Worm (Caenorhabditis elegans): ENCODE results near the gene C33D9.3.

C33D9.3 gene

DNA sequence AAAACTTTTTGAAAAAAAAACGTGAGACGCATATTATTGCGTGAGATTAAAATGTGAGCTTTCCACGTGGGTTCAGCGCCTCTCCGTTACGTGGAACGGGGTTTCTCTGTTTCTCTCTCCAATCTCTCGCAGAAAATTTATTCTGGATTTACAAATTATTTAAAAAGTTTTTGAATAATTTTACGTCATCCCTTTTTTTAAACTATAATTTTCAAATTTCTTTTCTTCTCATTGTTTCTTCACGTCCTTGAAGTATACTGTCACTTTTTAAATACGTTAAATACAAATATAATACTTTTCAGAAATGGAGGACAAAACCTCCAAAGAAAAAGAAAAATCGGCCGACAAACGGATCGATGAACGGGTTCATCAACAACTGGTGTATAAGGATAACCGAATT is 34.8 kb upstream of the C33D9.3 start, which contains the start of gene T28C6.7:
Gene T28C6.7, plus strand, starts transcription at position 301 of the 400 bp plus-strand sequence.
- TF ChIP-seq ceh-28 (tag; optimal IDR thresholded peaks at IDR 0.05), result no peak
- TF ChIP-seq ZK546.5 (tag; optimal IDR thresholded peaks at IDR 0.05), result no peak
- no peak for TF ChIP-seq unc-62 (GFP tag; optimal IDR thresholded peaks at IDR 0.05)
- no peak for TF ChIP-seq ama-1 (optimal IDR thresholded peaks at IDR 0.05)
- no peak for TF ChIP-seq snpc-4 (tag; optimal IDR thresholded peaks at IDR 0.05)
- no peak for TF ChIP-seq nhr-237 (tag; optimal IDR thresholded peaks at IDR 0.05)
- no peak for TF ChIP-seq pqm-1 (tag; optimal IDR thresholded peaks at IDR 0.05)
- no peak for TF ChIP-seq lin-15B (tag; optimal IDR thresholded peaks at IDR 0.05)
- no peak for TF ChIP-seq lin-39 (tag; optimal IDR thresholded peaks at IDR 0.05)
- no peak for TF ChIP-seq ceh-9 (tag; optimal IDR thresholded peaks at IDR 0.05)
- TF ChIP-seq ceh-82 (tag; optimal IDR thresholded peaks at IDR 0.05), result no peak
- TF ChIP-seq egl-27 (tag; optimal IDR thresholded peaks at IDR 0.05), result no peak
- TF ChIP-seq lsy-12 (tag; optimal IDR thresholded peaks at IDR 0.05), result no peak
- no peak for TF ChIP-seq skn-1 (tag; optimal IDR thresholded peaks at IDR 0.05)

- no peak for TF ChIP-seq ztf-11 (tag; optimal IDR thresholded peaks at IDR 0.05)
- no peak for TF ChIP-seq R02D3.7 (tag; optimal IDR thresholded peaks at IDR 0.05)
- no peak for TF ChIP-seq snpc-4 (tag; optimal IDR thresholded peaks at IDR 0.05)
- TF ChIP-seq elt-2 (tag; optimal IDR thresholded peaks at IDR 0.05), result no peak
- no peak for TF ChIP-seq nhr-77 (tag; optimal IDR thresholded peaks at IDR 0.05)
- no peak for TF ChIP-seq aly-2 (tag; optimal IDR thresholded peaks at IDR 0.05)
- TF ChIP-seq nhr-43 (tag; optimal IDR thresholded peaks at IDR 0.05; ENCODE audit: poor library complexity, severe bottlenecking), result no peak
- TF ChIP-seq hmg-11 (tag; optimal IDR thresholded peaks at IDR 0.05), result peak; percentile 65
- TF ChIP-seq pha-4 (tag; optimal IDR thresholded peaks at IDR 0.05), result peak; percentile 9
- no peak for TF ChIP-seq unc-62 (GFP tag; optimal IDR thresholded peaks at IDR 0.05)
- TF ChIP-seq nfya-1 (tag; optimal IDR thresholded peaks at IDR 0.05; ENCODE audit: insufficient read depth), result peak; percentile 37
- TF ChIP-seq lin-15B (tag; optimal IDR thresholded peaks at IDR 0.05), result peak; percentile 19
- TF ChIP-seq elt-1 (tag; optimal IDR thresholded peaks at IDR 0.05), result no peak
- no peak for TF ChIP-seq fos-1 (tag; optimal IDR thresholded peaks at IDR 0.05)
- peak; percentile 22 for TF ChIP-seq ceh-28 (tag; optimal IDR thresholded peaks at IDR 0.05)
- TF ChIP-seq nhr-237 (tag; optimal IDR thresholded peaks at IDR 0.05), result no peak
- TF ChIP-seq mdl-1 (tag; optimal IDR thresholded peaks at IDR 0.05), result no peak
- TF ChIP-seq sea-2 (GFP tag; optimal IDR thresholded peaks at IDR 0.05), result no peak
- TF ChIP-seq jun-1 (tag; optimal IDR thresholded peaks at IDR 0.05), result peak; percentile 7
- TF ChIP-seq nhr-23 (tag; optimal IDR thresholded peaks at IDR 0.05), result no peak
- TF ChIP-seq nhr-11 (tag; optimal IDR thresholded peaks at IDR 0.05), result no peak
- no peak for TF ChIP-seq ceh-82 (tag; optimal IDR thresholded peaks at IDR 0.05)
- TF ChIP-seq ceh-16 (tag; optimal IDR thresholded peaks at IDR 0.05), result no peak
- no peak for TF ChIP-seq pqm-1 (tag; optimal IDR thresholded peaks at IDR 0.05)
- TF ChIP-seq ZK546.5 (tag; optimal IDR thresholded peaks at IDR 0.05), result no peak
- TF ChIP-seq lin-39 (tag; optimal IDR thresholded peaks at IDR 0.05), result no peak
- TF ChIP-seq tbx-2 (tag; optimal IDR thresholded peaks at IDR 0.05), result no peak
- TF ChIP-seq nhr-12 (tag; optimal IDR thresholded peaks at IDR 0.05), result no peak
- no peak for TF ChIP-seq mml-1 (tag; optimal IDR thresholded peaks at IDR 0.05)
- TF ChIP-seq nhr-76 (tag; optimal IDR thresholded peaks at IDR 0.05), result no peak
- TF ChIP-seq nhr-25 (tag; optimal IDR thresholded peaks at IDR 0.05), result peak; percentile 3
- no peak for TF ChIP-seq egl-5 (tag; optimal IDR thresholded peaks at IDR 0.05)
- no peak for TF ChIP-seq nhr-67 (tag; optimal IDR thresholded peaks at IDR 0.05)
These were observed 33.9 kb upstream of the C33D9.3 start for ce11 chrIV:8826606-8827000.

DNA sequence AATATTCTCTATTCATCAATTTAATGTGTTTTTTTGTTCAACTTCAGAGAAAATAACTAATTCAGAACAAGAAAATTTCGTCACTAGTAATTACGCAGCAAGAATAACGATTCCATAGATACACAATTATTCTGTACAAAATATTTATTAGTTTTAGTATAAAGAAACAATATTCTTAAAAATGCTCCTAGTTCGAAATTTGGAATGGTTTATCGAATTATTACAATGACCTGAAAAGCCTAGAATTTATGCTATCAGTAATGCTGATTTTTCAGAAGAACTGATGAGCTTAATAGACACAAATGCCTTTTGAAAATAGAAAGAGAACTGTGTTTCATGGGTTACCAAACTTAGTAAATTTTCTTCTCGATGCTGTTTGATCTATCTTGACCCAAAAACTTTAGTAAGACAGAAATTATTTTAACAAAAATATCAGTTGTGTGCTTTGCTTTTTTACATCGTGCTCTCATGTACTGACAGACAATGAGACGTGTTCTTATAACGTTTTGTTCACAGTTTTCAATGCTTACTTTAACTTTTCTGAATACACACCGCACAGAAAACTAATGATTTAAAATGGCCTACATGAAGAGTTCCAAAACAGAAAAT is 33.4 kb upstream of the C33D9.3 start:
- peak; percentile 6 for TF ChIP-seq lsy-12 (tag; optimal IDR thresholded peaks at IDR 0.05)
- no peak for TF ChIP-seq ama-1 (optimal IDR thresholded peaks at IDR 0.05)
- peak; percentile 56 for TF ChIP-seq nhr-77 (tag; optimal IDR thresholded peaks at IDR 0.05)
- peak; percentile 31 for TF ChIP-seq nhr-23 (tag; optimal IDR thresholded peaks at IDR 0.05)
- TF ChIP-seq lin-15B (tag; optimal IDR thresholded peaks at IDR 0.05), result no peak
- TF ChIP-seq aly-2 (tag; optimal IDR thresholded peaks at IDR 0.05), result peak; percentile 11
- TF ChIP-seq ceh-28 (tag; optimal IDR thresholded peaks at IDR 0.05), result peak; percentile 37
- TF ChIP-seq unc-39 (tag; optimal IDR thresholded peaks at IDR 0.05), result no peak
- peak; percentile 58 for TF ChIP-seq nhr-25 (tag; optimal IDR thresholded peaks at IDR 0.05)
- no peak for TF ChIP-seq mdl-1 (tag; optimal IDR thresholded peaks at IDR 0.05)
- peak; percentile 9 for TF ChIP-seq elt-1 (tag; optimal IDR thresholded peaks at IDR 0.05)
- TF ChIP-seq fkh-10 (GFP tag; optimal IDR thresholded peaks at IDR 0.05), result no peak
- TF ChIP-seq nhr-237 (tag; optimal IDR thresholded peaks at IDR 0.05), result no peak
- no peak for TF ChIP-seq tbx-2 (tag; optimal IDR thresholded peaks at IDR 0.05)
- TF ChIP-seq hmg-11 (tag; optimal IDR thresholded peaks at IDR 0.05), result no peak
- TF ChIP-seq ztf-11 (tag; optimal IDR thresholded peaks at IDR 0.05), result no peak
- no peak for TF ChIP-seq pha-4 (tag; optimal IDR thresholded peaks at IDR 0.05)
- TF ChIP-seq nhr-43 (tag; optimal IDR thresholded peaks at IDR 0.05; ENCODE audit: poor library complexity, severe bottlenecking), result peak; percentile 73
- TF ChIP-seq ceh-82 (tag; optimal IDR thresholded peaks at IDR 0.05), result peak; percentile 70
- no peak for TF ChIP-seq nfya-1 (tag; optimal IDR thresholded peaks at IDR 0.05; ENCODE audit: insufficient read depth)
- no peak for TF ChIP-seq nhr-12 (tag; optimal IDR thresholded peaks at IDR 0.05)
- TF ChIP-seq nhr-28 (tag; optimal IDR thresholded peaks at IDR 0.05), result no peak
- TF ChIP-seq egl-27 (tag; optimal IDR thresholded peaks at IDR 0.05), result no peak
- no peak for TF ChIP-seq fos-1 (tag; optimal IDR thresholded peaks at IDR 0.05)
- TF ChIP-seq nhr-11 (tag; optimal IDR thresholded peaks at IDR 0.05), result no peak
- TF ChIP-seq ceh-16 (tag; optimal IDR thresholded peaks at IDR 0.05), result no peak
- TF ChIP-seq R02D3.7 (tag; optimal IDR thresholded peaks at IDR 0.05), result peak; percentile 49

All from whole organism, L3 larva.